Worm (Caenorhabditis elegans) whole organism, early embryonic: Measurements from ENCODE around the gene dpy-30.

Experiments
- B0310.2 ChIP-seq: sonication (generic microtip); optimal IDR thresholded peaks from 2 replicates; lab custom pipeline; 2016; ENCODE audit warnings: mild to moderate bottlenecking, missing genetic modification characterization, missing compliant biosample characterization
- F13C5.2 ChIP-seq: sonication (generic microtip); optimal IDR thresholded peaks from 2 replicates; lab custom pipeline; 2017; ENCODE audit warnings: mild to moderate bottlenecking, missing genetic modification characterization, inconsistent platforms, missing compliant biosample characterization
- aly-1 ChIP-seq: sonication (generic microtip); optimal IDR thresholded peaks from 2 replicates; lab custom pipeline; 2016; ENCODE audit warnings: missing genetic modification characterization, missing compliant biosample characterization
- ama-1 ChIP-seq: fragments of 150-350 bp; optimal IDR thresholded peaks from 2 replicates; lab custom pipeline; 2014
- ceh-36 ChIP-seq: sonication (generic microtip); optimal IDR thresholded peaks from 2 replicates; lab custom pipeline; 2016; ENCODE audit warnings: missing genetic modification characterization, inconsistent platforms, missing compliant biosample characterization
- flt-1 ChIP-seq: fragments of 200-800 bp; sonication (Bioruptor generic); IDR thresholded peaks from 2 replicates; pipeline ENCODE4 v1.3.6; 2022; ENCODE audit warnings: missing genetic modification characterization, missing compliant biosample characterization
- hnd-1 ChIP-seq: sonication (generic microtip); optimal IDR thresholded peaks from 2 replicates; lab custom pipeline; 2016; ENCODE audit warnings: missing genetic modification characterization, missing compliant biosample characterization
- pes-1 ChIP-seq: fragments of 200-800 bp; sonication (Bioruptor generic); IDR thresholded peaks from 2 replicates; pipeline ENCODE4 v1.3.6; 2022; ENCODE audit warnings: missing genetic modification reagents, missing genetic modification characterization, missing compliant biosample characterization
- scrt-1 ChIP-seq: fragments of 200-800 bp; sonication (Bioruptor generic); IDR thresholded peaks from 2 replicates; pipeline ENCODE4 v1.3.6; 2022; ENCODE audit warnings: missing genetic modification characterization, missing compliant biosample characterization
- tbx-11 ChIP-seq: fragments of 200-800 bp; sonication (Bioruptor generic); IDR thresholded peaks from 2 replicates; pipeline ENCODE4 v1.3.6; 2022; ENCODE audit warnings: missing genetic modification characterization, missing compliant biosample characterization
- tbx-37 ChIP-seq: fragments of 200-800 bp; sonication (Bioruptor generic); conservative IDR thresholded peaks from 2 replicates; pipeline ENCODE4 v1.3.6; 2022; ENCODE audit warnings: missing genetic modification reagents, missing genetic modification characterization, missing compliant biosample characterization
- tra-4 ChIP-seq: sonication (generic microtip); optimal IDR thresholded peaks from 2 replicates; lab custom pipeline; 2017; ENCODE audit warnings: missing genetic modification characterization, missing compliant biosample characterization

ce11 chrV:12195845-12196244 lies 4.5 kb downstream of the dpy-30 start, which contains the start of gene ZK836.3:
- TF ChIP-seq ama-1 (lab: Kevin White, UChicago) (no peak), tbx-11 (GFP tag; lab: Robert Waterston, UW) (no peak), scrt-1 (GFP tag; lab: Robert Waterston, UW) (no peak), flt-1 (GFP tag; lab: Robert Waterston, UW) (no peak), tra-4 (tag; lab: Kevin White, UChicago) (no peak), B0310.2 (tag; lab: Kevin White, UChicago) (no peak), tbx-37 (GFP tag; lab: Robert Waterston, UW) (no peak), pes-1 (no peak), ceh-36 (tag; lab: Kevin White, UChicago) (no peak), F13C5.2 (tag; lab: Kevin White, UChicago) (no peak), aly-1 (tag; lab: Kevin White, UChicago) (no peak), hnd-1 (tag; lab: Kevin White, UChicago) (no peak)
